Worm (Caenorhabditis elegans) whole organism, L3 larva: ENCODE data around the gene T28A11.18.

Source experiments
- aly-2 ChIP-seq: fragments of 150-350 bp; optimal IDR thresholded peaks from 2 replicates; lab custom pipeline; 2014; ENCODE audit warnings: missing biosample characterization, missing genetic modification characterization
- egl-27 ChIP-seq: sonication (generic microtip); optimal IDR thresholded peaks from 4 replicates; lab custom pipeline; 2017; ENCODE audit warnings: missing biosample characterization, missing genetic modification reagents, missing genetic modification characterization
- elt-1 ChIP-seq: fragments of 150-350 bp; optimal IDR thresholded peaks from 2 replicates; lab custom pipeline; 2014; ENCODE audit warnings: missing biosample characterization, missing genetic modification characterization
- fkh-10 ChIP-seq: sonication (generic microtip); optimal IDR thresholded peaks from 2 replicates; lab custom pipeline; 2017; ENCODE audit warnings: missing biosample characterization, missing genetic modification reagents, missing genetic modification characterization
- fos-1 ChIP-seq: fragments of 150-350 bp; optimal IDR thresholded peaks from 2 replicates; lab custom pipeline; 2014; ENCODE audit warnings: missing biosample characterization, missing genetic modification characterization
- nhr-77 ChIP-seq: fragments of 150-350 bp; optimal IDR thresholded peaks from 2 replicates; lab custom pipeline; 2014; ENCODE audit warnings: missing biosample characterization, missing genetic modification characterization
- pha-4 ChIP-seq: fragments of 150-350 bp; optimal IDR thresholded peaks from 2 replicates; lab custom pipeline; 2014; ENCODE audit warnings: missing biosample characterization, missing genetic modification reagents, missing genetic modification characterization
- snpc-4 ChIP-seq: fragments of 150-350 bp; optimal IDR thresholded peaks from 2 replicates; lab custom pipeline; 2014; ENCODE audit warnings: missing biosample characterization, missing genetic modification characterization
- unc-62 ChIP-seq: fragments of 150-350 bp; sonication (generic microtip); optimal IDR thresholded peaks from 4 replicates; lab custom pipeline; 2014; ENCODE audit warnings: missing biosample characterization, missing genetic modification reagents, missing genetic modification characterization
- ztf-4 ChIP-seq: fragments of 150-350 bp; optimal IDR thresholded peaks from 2 replicates; lab custom pipeline; 2014; ENCODE audit warnings: missing biosample characterization, missing genetic modification characterization

DNA sequence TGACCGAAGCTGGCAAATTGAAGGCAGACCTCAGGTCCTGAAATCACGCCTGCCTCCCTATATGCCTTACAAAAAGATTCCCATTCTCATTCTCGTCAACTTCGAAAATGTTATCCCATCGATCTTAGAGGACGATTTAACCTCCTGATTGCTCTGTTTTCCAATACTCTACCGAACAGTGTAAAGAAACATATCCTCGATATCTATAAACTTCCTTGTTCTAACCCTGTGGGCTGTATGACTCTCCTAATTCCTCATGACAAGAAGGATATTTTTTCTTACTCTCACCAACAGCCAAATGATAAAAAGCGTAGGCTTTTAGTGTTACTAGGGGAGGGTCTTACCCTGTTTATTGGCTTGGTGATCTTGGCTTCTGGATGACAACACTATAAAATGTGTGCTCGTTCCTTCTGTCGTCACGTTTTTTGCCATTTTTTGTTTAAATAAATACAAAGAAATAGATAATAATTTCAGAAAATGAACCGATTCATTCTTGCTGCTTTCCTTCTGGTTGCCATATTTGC, 5.8 kb upstream of the T28A11.18 start, which contains the start of gene T28A11.4:
- no peak for TF ChIP-seq ztf-4 (tag; lab: Kevin White, UChicago)
- no peak for TF ChIP-seq elt-1 (tag; lab: Kevin White, UChicago)
- no peak for TF ChIP-seq snpc-4 (tag; lab: Kevin White, UChicago)
- no peak for TF ChIP-seq fkh-10
- TF ChIP-seq unc-62 (GFP tag; lab: Kevin White, UChicago) = no peak
- no peak for TF ChIP-seq aly-2 (tag; lab: Kevin White, UChicago)
- TF ChIP-seq egl-27 (tag; lab: Kevin White, UChicago) = no peak
- no peak for TF ChIP-seq pha-4 (tag; lab: Kevin White, UChicago)
- no peak for TF ChIP-seq fos-1 (tag; lab: Kevin White, UChicago)
- no peak for TF ChIP-seq nhr-77 (tag; lab: Kevin White, UChicago)
